Worm (Caenorhabditis elegans): ENCODE data around the gene fis-1.

ce11 chrII:6776418-6777034 lies 21.6 kb downstream of the fis-1 start, which contains the start of gene ssup-72:
- TF ChIP-seq flt-1 (GFP tag; IDR thresholded peaks at IDR 0.05): no peak
- peak; percentile 67 for TF ChIP-seq ztf-23 (GFP tag; IDR thresholded peaks at IDR 0.05)
